Worm (Caenorhabditis elegans): Measurements from ENCODE around the gene nhr-286.

Gene nhr-286

ce11 chrV:7120168-7120567, 28.8 kb upstream of the nhr-286 start, which contains the start of gene srx-34:
Gene srx-34 (minus strand): TSS chrV:7120268.
- no peak for TF ChIP-seq zag-1 (tag; optimal IDR thresholded peaks at IDR 0.05)
- TF ChIP-seq nfya-1 (tag; optimal IDR thresholded peaks at IDR 0.05; ENCODE audit: insufficient read depth), result no peak
- no peak for TF ChIP-seq ceh-16 (tag; optimal IDR thresholded peaks at IDR 0.05)
- no peak for TF ChIP-seq ztf-11 (tag; optimal IDR thresholded peaks at IDR 0.05)
- TF ChIP-seq lin-15B (tag; optimal IDR thresholded peaks at IDR 0.05), result no peak
- TF ChIP-seq eor-1 (tag; optimal IDR thresholded peaks at IDR 0.05), result no peak
- TF ChIP-seq mml-1 (tag; optimal IDR thresholded peaks at IDR 0.05), result no peak
- no peak for TF ChIP-seq ama-1 (optimal IDR thresholded peaks at IDR 0.05)
- no peak for TF ChIP-seq nhr-12 (tag; optimal IDR thresholded peaks at IDR 0.05)
- no peak for TF ChIP-seq unc-62 (GFP tag; optimal IDR thresholded peaks at IDR 0.05)

ce11 chrV:7118796-7119195, 27.4 kb upstream of the nhr-286 start, which contains the start of gene srx-33:
Gene srx-33 (minus strand): TSS chrV:7118896.
- TF ChIP-seq ceh-16 (tag; optimal IDR thresholded peaks at IDR 0.05) (no peak), nhr-12 (tag; optimal IDR thresholded peaks at IDR 0.05) (no peak), tbx-2 (tag; optimal IDR thresholded peaks at IDR 0.05) (no peak), snpc-4 (tag; optimal IDR thresholded peaks at IDR 0.05) (no peak), aly-2 (tag; optimal IDR thresholded peaks at IDR 0.05) (no peak), nhr-25 (tag; optimal IDR thresholded peaks at IDR 0.05) (no peak), nhr-77 (tag; optimal IDR thresholded peaks at IDR 0.05) (no peak), unc-39 (tag; optimal IDR thresholded peaks at IDR 0.05) (no peak), R02D3.7 (tag; optimal IDR thresholded peaks at IDR 0.05) (no peak), mdl-1 (tag; optimal IDR thresholded peaks at IDR 0.05) (no peak), elt-2 (tag; optimal IDR thresholded peaks at IDR 0.05) (no peak), nhr-237 (tag; optimal IDR thresholded peaks at IDR 0.05) (no peak), lin-15B (tag; optimal IDR thresholded peaks at IDR 0.05) (no peak), mml-1 (tag; optimal IDR thresholded peaks at IDR 0.05) (no peak), daf-12 (tag; optimal IDR thresholded peaks at IDR 0.05) (no peak), nhr-23 (tag; optimal IDR thresholded peaks at IDR 0.05) (no peak), unc-62 (GFP tag; optimal IDR thresholded peaks at IDR 0.05) (no peak)

DNA sequence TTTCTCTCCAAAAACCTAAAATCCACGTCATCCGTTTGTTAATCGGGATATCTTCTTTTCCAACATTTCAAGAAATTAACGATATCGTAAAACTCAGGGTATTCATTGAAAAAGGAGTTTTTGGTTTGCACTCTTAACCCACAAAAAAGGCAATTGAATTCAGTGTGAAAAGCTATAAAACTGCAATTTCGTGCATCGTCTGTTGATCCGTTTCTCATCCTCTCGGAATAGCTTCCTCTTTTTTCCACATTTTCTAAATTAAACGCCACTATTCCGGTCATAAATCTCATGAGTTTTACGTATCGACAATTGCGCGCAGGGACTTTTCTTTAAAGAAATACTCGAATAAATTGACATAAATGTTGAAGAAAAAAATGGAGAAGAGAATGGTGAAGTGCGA, 20.8 kb upstream of the nhr-286 start:
- TF ChIP-seq ceh-28 (tag; optimal IDR thresholded peaks at IDR 0.05) (no peak), snpc-4 (tag; optimal IDR thresholded peaks at IDR 0.05) (no peak)

DNA sequence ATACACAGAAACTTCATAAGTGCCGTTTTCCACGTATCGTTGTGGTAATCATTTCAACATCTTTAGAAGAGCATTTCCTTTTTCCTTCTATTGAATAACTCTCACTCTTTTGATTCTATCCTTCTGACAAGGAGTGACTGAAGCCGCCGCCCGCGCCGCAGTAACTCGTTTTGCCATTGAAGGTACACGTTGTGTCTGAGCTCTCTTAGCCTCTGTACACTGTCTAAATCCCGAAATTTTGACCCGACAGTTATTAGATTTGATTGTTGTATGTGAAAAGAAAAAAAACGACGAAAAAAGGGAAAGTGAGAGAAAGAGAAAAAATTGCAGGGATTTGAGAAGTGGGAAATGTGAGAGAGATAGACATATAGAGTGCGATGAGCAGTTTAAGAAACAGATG, 19.9 kb upstream of the nhr-286 start:
- TF ChIP-seq pqm-1 (tag; optimal IDR thresholded peaks at IDR 0.05) (no peak), nhr-12 (tag; optimal IDR thresholded peaks at IDR 0.05) (no peak), lsy-12 (tag; optimal IDR thresholded peaks at IDR 0.05) (no peak), eor-1 (tag; optimal IDR thresholded peaks at IDR 0.05) (no peak), fkh-10 (GFP tag; optimal IDR thresholded peaks at IDR 0.05) (peak; percentile 76), nhr-67 (tag; optimal IDR thresholded peaks at IDR 0.05) (no peak), daf-12 (tag; optimal IDR thresholded peaks at IDR 0.05) (no peak)

DNA sequence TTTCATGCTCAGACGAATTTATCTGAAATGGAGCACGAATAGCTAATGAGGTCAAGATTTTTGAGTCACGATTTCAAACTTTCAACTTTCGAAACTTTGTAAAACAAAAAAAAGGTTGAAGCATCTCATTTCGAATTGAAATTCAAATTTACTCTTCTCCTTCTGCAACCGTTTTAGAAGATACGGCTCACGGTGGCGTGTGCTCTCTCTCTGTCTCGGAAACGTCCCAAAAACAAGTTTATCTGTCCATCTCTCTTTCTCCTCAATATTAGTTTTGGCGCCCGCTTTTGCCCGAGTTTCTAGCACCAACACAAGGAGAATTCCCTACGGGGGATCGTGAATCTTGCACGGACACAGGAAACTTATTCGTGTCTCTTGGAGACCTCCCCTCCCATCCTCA, 19.0 kb upstream of the nhr-286 start:
- TF ChIP-seq fkh-10 (GFP tag; optimal IDR thresholded peaks at IDR 0.05) (peak; percentile 21), lin-15B (tag; optimal IDR thresholded peaks at IDR 0.05) (no peak)

DNA sequence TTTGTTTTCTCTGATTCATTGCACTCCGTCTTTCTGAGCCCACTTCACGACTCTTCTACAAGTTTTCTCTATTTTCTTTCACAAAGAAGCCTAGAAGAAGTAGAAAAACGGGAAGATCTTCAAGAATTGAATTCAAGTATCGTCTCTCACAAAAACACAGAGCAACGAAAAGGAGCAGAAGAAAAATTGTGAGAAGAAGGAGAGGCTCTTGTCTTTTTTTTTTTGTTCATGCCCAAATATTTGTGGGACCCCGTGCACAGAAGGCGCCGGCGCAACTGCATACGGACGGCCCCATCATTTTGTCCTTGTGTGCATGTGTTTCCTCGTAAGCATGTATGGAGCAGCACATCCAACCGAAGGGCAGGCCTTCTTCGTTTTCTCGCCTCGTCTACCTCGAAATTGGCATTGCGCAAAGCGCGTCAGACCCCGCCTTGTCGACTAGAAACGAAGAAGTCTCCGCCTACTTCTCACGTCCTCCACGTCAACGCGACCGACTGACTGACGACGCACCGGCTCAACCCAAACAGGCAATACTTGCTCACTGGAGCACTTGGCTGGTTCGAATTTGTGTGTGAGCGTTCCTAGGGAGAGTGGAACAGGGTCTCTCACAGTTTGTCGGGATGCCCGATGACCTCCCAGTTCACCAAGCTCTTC, 15.2 kb upstream of the nhr-286 start:
- peak; percentile 54 for TF ChIP-seq fkh-10 (GFP tag; optimal IDR thresholded peaks at IDR 0.05)
- no peak for TF ChIP-seq R02D3.7 (tag; optimal IDR thresholded peaks at IDR 0.05)
- no peak for TF ChIP-seq tbx-2 (tag; optimal IDR thresholded peaks at IDR 0.05)

DNA sequence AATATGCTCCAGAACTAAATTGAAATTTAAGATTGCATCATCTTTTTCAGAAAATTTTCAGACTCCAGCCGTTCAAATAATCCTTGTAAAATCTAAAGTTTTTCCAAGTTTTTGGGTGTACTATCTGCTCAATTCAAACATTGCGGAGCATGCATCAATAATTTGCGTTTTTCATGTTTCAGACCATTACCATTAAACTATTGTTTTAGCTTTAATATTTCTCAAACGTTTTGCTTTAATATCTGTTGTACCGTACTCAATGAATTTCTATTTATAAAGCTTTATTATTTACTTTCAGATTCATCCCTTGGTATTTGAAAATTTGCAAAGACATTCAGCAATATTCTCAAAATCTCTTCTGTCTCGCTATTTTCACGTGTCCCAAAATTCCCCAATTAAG, 11.8 kb upstream of the nhr-286 start, which contains the start of gene odr-2:
TSS of gene odr-2 (plus strand) at position 301 of the 400 bp plus-strand sequence.
- TF ChIP-seq nhr-76 (tag; optimal IDR thresholded peaks at IDR 0.05), result no peak
- no peak for TF ChIP-seq nfya-1 (tag; optimal IDR thresholded peaks at IDR 0.05; ENCODE audit: insufficient read depth)
- TF ChIP-seq ZK546.5 (tag; optimal IDR thresholded peaks at IDR 0.05), result no peak
- no peak for TF ChIP-seq mdl-1 (tag; optimal IDR thresholded peaks at IDR 0.05)
- TF ChIP-seq pha-4 (tag; optimal IDR thresholded peaks at IDR 0.05), result no peak
- TF ChIP-seq sea-2 (GFP tag; optimal IDR thresholded peaks at IDR 0.05), result no peak
- TF ChIP-seq elt-2 (tag; optimal IDR thresholded peaks at IDR 0.05), result no peak
- no peak for TF ChIP-seq lin-15B (tag; optimal IDR thresholded peaks at IDR 0.05)
- TF ChIP-seq hmg-11 (tag; optimal IDR thresholded peaks at IDR 0.05), result no peak
- TF ChIP-seq elt-1 (tag; optimal IDR thresholded peaks at IDR 0.05), result no peak
- TF ChIP-seq ceh-9 (tag; optimal IDR thresholded peaks at IDR 0.05), result no peak
- no peak for TF ChIP-seq zag-1 (tag; optimal IDR thresholded peaks at IDR 0.05)
- TF ChIP-seq lsy-12 (tag; optimal IDR thresholded peaks at IDR 0.05), result no peak
- no peak for TF ChIP-seq unc-39 (tag; optimal IDR thresholded peaks at IDR 0.05)
- no peak for TF ChIP-seq nhr-77 (tag; optimal IDR thresholded peaks at IDR 0.05)
- TF ChIP-seq ama-1 (optimal IDR thresholded peaks at IDR 0.05), result no peak
- TF ChIP-seq tbx-2 (tag; optimal IDR thresholded peaks at IDR 0.05), result no peak
